Worm (Caenorhabditis elegans) whole organism, early embryonic: ENCODE results near the gene C27H6.9.

ENCODE experiments used
- B0310.2 ChIP-seq: sonication (generic microtip); optimal IDR thresholded peaks from 2 replicates; lab custom pipeline; 2016; ENCODE audit warnings: mild to moderate bottlenecking, missing genetic modification characterization, missing compliant biosample characterization
- aly-1 ChIP-seq: sonication (generic microtip); optimal IDR thresholded peaks from 2 replicates; lab custom pipeline; 2016; ENCODE audit warnings: missing genetic modification characterization, missing compliant biosample characterization
- ama-1 ChIP-seq: fragments of 150-350 bp; optimal IDR thresholded peaks from 2 replicates; lab custom pipeline; 2014
- ceh-13 ChIP-seq: fragments of 200-800 bp; sonication (Bioruptor generic); optimal IDR thresholded peaks from 2 replicates; lab custom pipeline; 2018; ENCODE audit warnings: mild to moderate bottlenecking, missing genetic modification characterization, missing compliant biosample characterization
- ceh-36 ChIP-seq: sonication (generic microtip); optimal IDR thresholded peaks from 2 replicates; lab custom pipeline; 2016; ENCODE audit warnings: missing genetic modification characterization, inconsistent platforms, missing compliant biosample characterization
- flt-1 ChIP-seq: fragments of 200-800 bp; sonication (Bioruptor generic); IDR thresholded peaks from 2 replicates; pipeline ENCODE4 v1.3.6; 2022; ENCODE audit warnings: missing genetic modification characterization, missing compliant biosample characterization
- hmbx-1 ChIP-seq: sonication (generic microtip); optimal IDR thresholded peaks from 2 replicates; lab custom pipeline; 2016; ENCODE audit warnings: mild to moderate bottlenecking, missing genetic modification characterization, missing compliant biosample characterization
- hmg-4 ChIP-seq: fragments of 200-800 bp; sonication (Bioruptor generic); optimal IDR thresholded peaks from 2 replicates; lab custom pipeline; 2018; ENCODE audit warnings: mild to moderate bottlenecking, missing genetic modification characterization, missing compliant biosample characterization
- hnd-1 ChIP-seq: sonication (generic microtip); optimal IDR thresholded peaks from 2 replicates; lab custom pipeline; 2016; ENCODE audit warnings: missing genetic modification characterization, missing compliant biosample characterization
- pes-1 ChIP-seq: fragments of 200-800 bp; sonication (Bioruptor generic); IDR thresholded peaks from 2 replicates; pipeline ENCODE4 v1.3.6; 2022; ENCODE audit warnings: missing genetic modification reagents, missing genetic modification characterization, missing compliant biosample characterization
- tbx-11 ChIP-seq: fragments of 200-800 bp; sonication (Bioruptor generic); IDR thresholded peaks from 2 replicates; pipeline ENCODE4 v1.3.6; 2022; ENCODE audit warnings: missing genetic modification characterization, missing compliant biosample characterization
- tbx-37 ChIP-seq: fragments of 200-800 bp; sonication (Bioruptor generic); conservative IDR thresholded peaks from 2 replicates; pipeline ENCODE4 v1.3.6; 2022; ENCODE audit warnings: missing genetic modification reagents, missing genetic modification characterization, missing compliant biosample characterization

- TF ChIP-seq ama-1 (lab: Kevin White, UChicago) (no peak), tbx-37 (GFP tag; lab: Robert Waterston, UW) (no peak), hmg-4 (no peak), tbx-11 (GFP tag; lab: Robert Waterston, UW) (no peak), ceh-13 (GFP tag; lab: Kevin White, UChicago) (no peak), hnd-1 (tag; lab: Kevin White, UChicago) (no peak), flt-1 (GFP tag; lab: Robert Waterston, UW) (no peak), hmbx-1 (tag; lab: Kevin White, UChicago) (no peak), ceh-36 (no peak), aly-1 (tag; lab: Kevin White, UChicago) (no peak), pes-1 (no peak), B0310.2 (tag; lab: Kevin White, UChicago) (no peak)
These were observed 33.8 kb upstream of the C27H6.9 start, which contains the start of gene nlp-58 for ce11 chrV:9948840-9949239.
